Worm (Caenorhabditis elegans) whole organism, late embryonic: ENCODE data around the gene F21D5.4.

ENCODE experiments used
- ceh-31 ChIP-seq: sonication (generic microtip); optimal IDR thresholded peaks from 2 replicates; lab custom pipeline; 2016; ENCODE audit warnings: missing genetic modification characterization, missing compliant biosample characterization
- elt-2 ChIP-seq: sonication (generic microtip); optimal IDR thresholded peaks from 2 replicates; lab custom pipeline; 2016; ENCODE audit warnings: missing genetic modification reagents, missing genetic modification characterization, missing compliant biosample characterization
- unc-55 ChIP-seq: sonication (generic microtip); optimal IDR thresholded peaks from 2 replicates; lab custom pipeline; 2017; ENCODE audit warnings: missing biosample characterization, missing genetic modification reagents, missing genetic modification characterization

- TF ChIP-seq elt-2 (tag; lab: Kevin White, UChicago), result no peak
- no peak for TF ChIP-seq ceh-31
- TF ChIP-seq unc-55 (GFP tag; lab: Kevin White, UChicago), result no peak
Measured at ce11 chrIV:8764567-8764966, 26.7 kb downstream of the F21D5.4 start, which contains the start of gene cdc-50.B.
